Fruit fly (Drosophila melanogaster) whole organism, embryonic: ENCODE data around the gene nmdyn-D6.
A peak's percentile ranks its signal among the peaks of the same experiment; 100 is the strongest.

Source experiments
- Abd-B ChIP-seq: fragments of 200-800 bp; sonication (Bioruptor generic); optimal IDR thresholded peaks from 2 replicates; lab custom pipeline; 2018; ENCODE audit warnings: missing biosample characterization, mild to moderate bottlenecking, missing genetic modification characterization, moderate library complexity
- Bgb ChIP-seq: fragments of 200-800 bp; sonication (Bioruptor generic); IDR thresholded peaks from 2 replicates; pipeline ENCODE4 v1.3.6; 2022; ENCODE audit warnings: missing biosample characterization, missing genetic modification characterization; ENCODE audit not compliant: partially characterized antibody
- CG10274 ChIP-seq: fragments of 200-800 bp; sonication (Bioruptor generic); optimal IDR thresholded peaks from 3 replicates; lab custom pipeline; 2017; ENCODE audit warnings: missing biosample characterization, mild to moderate bottlenecking, missing genetic modification characterization
- CG10543 ChIP-seq: fragments of 200-800 bp; sonication (Bioruptor generic); optimal IDR thresholded peaks from 3 replicates; lab custom pipeline; 2017; ENCODE audit warnings: missing biosample characterization, mild to moderate bottlenecking, missing genetic modification characterization, moderate library complexity
- CG12299 ChIP-seq: fragments of 200-800 bp; sonication (Bioruptor generic); optimal IDR thresholded peaks from 2 replicates; lab custom pipeline; 2018; ENCODE audit warnings: missing biosample characterization, mild to moderate bottlenecking, missing genetic modification characterization
- CG12391 ChIP-seq: fragments of 200-800 bp; sonication (Bioruptor generic); optimal IDR thresholded peaks from 3 replicates; lab custom pipeline; 2018; ENCODE audit warnings: missing biosample characterization, mild to moderate bottlenecking, missing genetic modification characterization, moderate library complexity
- CG13296 ChIP-seq: fragments of 200-800 bp; sonication (Bioruptor generic); optimal IDR thresholded peaks from 3 replicates; lab custom pipeline; 2018; ENCODE audit warnings: missing biosample characterization, mild to moderate bottlenecking, missing genetic modification characterization
- CG15696 ChIP-seq: fragments of 200-800 bp; sonication (Bioruptor generic); optimal IDR thresholded peaks from 2 replicates; lab custom pipeline; 2019; ENCODE audit warnings: missing biosample characterization, mild to moderate bottlenecking, missing genetic modification characterization, moderate library complexity
- CG16813 ChIP-seq: fragments of 200-800 bp; sonication (Bioruptor generic); IDR thresholded peaks from 3 replicates; pipeline ENCODE4 v1.3.6; 2022; ENCODE audit warnings: missing biosample characterization, missing genetic modification characterization; ENCODE audit not compliant: partially characterized antibody
- CG17612 ChIP-seq: fragments of 200-800 bp; sonication (Bioruptor generic); IDR thresholded peaks from 2 replicates; pipeline ENCODE4 v1.3.6; 2022; ENCODE audit warnings: missing biosample characterization, missing genetic modification characterization
- CG18476 ChIP-seq: fragments of 200-800 bp; sonication (Bioruptor generic); optimal IDR thresholded peaks from 2 replicates; lab custom pipeline; 2016; ENCODE audit warnings: missing biosample characterization, mild to moderate bottlenecking, missing genetic modification characterization
- CG18619 ChIP-seq: fragments of 200-800 bp; sonication (Bioruptor generic); optimal IDR thresholded peaks from 3 replicates; lab custom pipeline; 2017; ENCODE audit warnings: missing biosample characterization, mild to moderate bottlenecking, missing genetic modification characterization
- CG2129 ChIP-seq: fragments of 200-800 bp; sonication (Bioruptor generic); IDR thresholded peaks from 2 replicates; pipeline ENCODE4 v1.3.6; 2022; ENCODE audit warnings: missing biosample characterization, missing genetic modification characterization; ENCODE audit not compliant: partially characterized antibody
- CG2712 ChIP-seq: fragments of 200-800 bp; optimal IDR thresholded peaks from 3 replicates; lab custom pipeline; 2019; ENCODE audit warnings: missing biosample characterization, mild to moderate bottlenecking, missing genetic modification characterization, moderate library complexity
- CG31365 ChIP-seq: fragments of 200-800 bp; sonication (Bioruptor generic); optimal IDR thresholded peaks from 2 replicates; lab custom pipeline; 2018; ENCODE audit warnings: missing biosample characterization, mild to moderate bottlenecking, missing genetic modification characterization
- CG33557 ChIP-seq: fragments of 200-800 bp; sonication (Bioruptor generic); optimal IDR thresholded peaks from 2 replicates; lab custom pipeline; 2019; ENCODE audit warnings: missing biosample characterization, mild to moderate bottlenecking, missing genetic modification characterization, moderate library complexity
- CG7839 ChIP-seq: fragments of 200-800 bp; sonication (Bioruptor generic); optimal IDR thresholded peaks from 3 replicates; lab custom pipeline; 2018; ENCODE audit warnings: missing biosample characterization, mild to moderate bottlenecking, missing genetic modification characterization, moderate library complexity
- CG7928 ChIP-seq: fragments of 200-800 bp; sonication (Bioruptor generic); optimal IDR thresholded peaks from 2 replicates; lab custom pipeline; 2017; ENCODE audit warnings: missing biosample characterization, mild to moderate bottlenecking, missing genetic modification characterization
- CoRest ChIP-seq: fragments of 200-800 bp; sonication (Bioruptor generic); optimal IDR thresholded peaks from 3 replicates; lab custom pipeline; 2018; ENCODE audit warnings: missing biosample characterization, mild to moderate bottlenecking, missing genetic modification characterization, moderate library complexity
- CrebB ChIP-seq: fragments of 200-800 bp; sonication (Bioruptor generic); optimal IDR thresholded peaks from 3 replicates; lab custom pipeline; 2018; ENCODE audit warnings: missing biosample characterization, mild to moderate bottlenecking, missing genetic modification characterization
- Dek ChIP-seq: fragments of 200-800 bp; sonication (Bioruptor generic); optimal IDR thresholded peaks from 3 replicates; lab custom pipeline; 2019; ENCODE audit warnings: missing biosample characterization, mild to moderate bottlenecking, missing genetic modification characterization, moderate library complexity
- Dref ChIP-seq: fragments of 200-800 bp; sonication (Bioruptor generic); IDR thresholded peaks from 2 replicates; pipeline ENCODE4 v1.3.6; 2022; ENCODE audit warnings: missing biosample characterization, missing genetic modification characterization
- Hr39 ChIP-seq: fragments of >200 bp; optimal IDR thresholded peaks from 2 replicates; lab custom pipeline; 2017
- Hr78 ChIP-seq, 2 experiments: fragments of 200-800 bp in 1 of 2; fragments of >200 bp in 1 of 2; sonication (Bioruptor generic) in 1 of 2; optimal IDR thresholded peaks; 2 replicates each; lab custom pipeline; 2017 to 2019; ENCODE audit warnings: missing biosample characterization in 2 of 2, missing genetic modification characterization in 2 of 2, mild to moderate bottlenecking in 1 of 2, moderate library complexity in 1 of 2
- Lim3 ChIP-seq: fragments of 200-800 bp; sonication (Bioruptor generic); IDR thresholded peaks from 2 replicates; pipeline ENCODE4 v1.3.6; 2022; ENCODE audit warnings: missing biosample characterization, missing genetic modification characterization
- Lpt ChIP-seq: fragments of >200 bp; optimal IDR thresholded peaks from 2 replicates; lab custom pipeline; 2018; ENCODE audit warnings: missing biosample characterization, missing genetic modification characterization
- MTF-1 ChIP-seq: fragments of 200-800 bp; sonication (Bioruptor generic); optimal IDR thresholded peaks from 2 replicates; lab custom pipeline; 2018; ENCODE audit warnings: missing biosample characterization, mild to moderate bottlenecking, missing genetic modification characterization, borderline replicate concordance
- Mrtf ChIP-seq: fragments of 200-800 bp; sonication (Bioruptor generic); IDR thresholded peaks from 3 replicates; pipeline ENCODE4 v1.3.6; 2022; ENCODE audit warnings: missing biosample characterization, missing genetic modification characterization
- Neu2 ChIP-seq: fragments of 200-800 bp; sonication (Bioruptor generic); optimal IDR thresholded peaks from 3 replicates; lab custom pipeline; 2016; ENCODE audit warnings: missing biosample characterization, missing genetic modification characterization, borderline replicate concordance
- Poxn ChIP-seq: fragments of 200-800 bp; sonication (Bioruptor generic); IDR thresholded peaks from 2 replicates; pipeline ENCODE4 v1.3.6; 2022; ENCODE audit warnings: missing biosample characterization, missing genetic modification characterization
- Sry-β ChIP-seq: fragments of 200-800 bp; sonication (Bioruptor generic); optimal IDR thresholded peaks from 2 replicates; lab custom pipeline; 2018; ENCODE audit warnings: missing biosample characterization, mild to moderate bottlenecking, missing genetic modification characterization, moderate library complexity
- ac ChIP-seq: fragments of 200-800 bp; sonication (Bioruptor generic); optimal IDR thresholded peaks from 3 replicates; lab custom pipeline; 2017; ENCODE audit warnings: missing biosample characterization, mild to moderate bottlenecking, missing genetic modification characterization
- bcd ChIP-seq: fragments of 200-800 bp; sonication (Bioruptor generic); optimal IDR thresholded peaks from 2 replicates; lab custom pipeline; 2017; ENCODE audit warnings: missing biosample characterization, mild to moderate bottlenecking, missing genetic modification characterization
- cato ChIP-seq: fragments of 200-800 bp; sonication (Bioruptor generic); optimal IDR thresholded peaks from 2 replicates; lab custom pipeline; 2016; ENCODE audit warnings: missing biosample characterization, missing genetic modification characterization, borderline replicate concordance
- cg ChIP-seq: fragments of 200-800 bp; sonication (Bioruptor generic); optimal IDR thresholded peaks from 3 replicates; lab custom pipeline; 2019; ENCODE audit warnings: missing biosample characterization, mild to moderate bottlenecking, missing genetic modification characterization, moderate library complexity
- chinmo ChIP-seq: fragments of 200-800 bp; sonication (Bioruptor generic); IDR thresholded peaks from 4 replicates; pipeline ENCODE4 v1.3.6; 2022; ENCODE audit warnings: missing biosample characterization, missing genetic modification characterization; ENCODE audit not compliant: partially characterized antibody
- crol ChIP-seq: fragments of 200-800 bp; sonication (Bioruptor generic); IDR thresholded peaks from 2 replicates; pipeline ENCODE4 v1.3.6; 2022; ENCODE audit warnings: missing biosample characterization, missing genetic modification characterization
- dan ChIP-seq: fragments of 200-800 bp; sonication (Bioruptor generic); IDR thresholded peaks from 2 replicates; pipeline ENCODE4 v1.3.6; 2022; ENCODE audit warnings: missing biosample characterization, missing genetic modification characterization
- esg ChIP-seq: fragments of 200-800 bp; sonication (Bioruptor generic); conservative IDR thresholded peaks from 2 replicates; pipeline ENCODE4 v1.3.6; 2022; ENCODE audit warnings: missing biosample characterization, missing genetic modification characterization
- gem ChIP-seq: fragments of 200-800 bp; sonication (Bioruptor generic); optimal IDR thresholded peaks from 2 replicates; lab custom pipeline; 2019; ENCODE audit warnings: missing biosample characterization, mild to moderate bottlenecking, missing genetic modification characterization, moderate library complexity
- jumu ChIP-seq: fragments of 200-800 bp; sonication (Bioruptor generic); optimal IDR thresholded peaks from 3 replicates; lab custom pipeline; 2016; ENCODE audit warnings: missing biosample characterization, missing genetic modification characterization
- kah ChIP-seq: fragments of 200-800 bp; sonication (Bioruptor generic); optimal IDR thresholded peaks from 2 replicates; lab custom pipeline; 2018; ENCODE audit warnings: missing biosample characterization, mild to moderate bottlenecking, missing genetic modification characterization
- luna ChIP-seq: fragments of 200-800 bp; sonication (Bioruptor generic); optimal IDR thresholded peaks from 2 replicates; lab custom pipeline; 2016; ENCODE audit warnings: missing biosample characterization, missing genetic modification characterization
- nom ChIP-seq: fragments of 200-800 bp; sonication (Bioruptor generic); optimal IDR thresholded peaks from 2 replicates; lab custom pipeline; 2017; ENCODE audit warnings: missing biosample characterization, missing genetic modification characterization, mild to moderate bottlenecking, moderate library complexity, missing genetic modification reagents
- rib ChIP-seq: fragments of 200-800 bp; sonication (Bioruptor generic); IDR thresholded peaks from 2 replicates; pipeline ENCODE4 v1.3.6; 2022; ENCODE audit warnings: missing biosample characterization, missing genetic modification characterization
- ro ChIP-seq: fragments of 200-800 bp; sonication (Bioruptor generic); IDR thresholded peaks from 2 replicates; pipeline ENCODE4 v1.3.6; 2022; ENCODE audit warnings: missing biosample characterization, missing genetic modification characterization
- sd ChIP-seq: fragments of 200-800 bp; sonication (Bioruptor generic); optimal IDR thresholded peaks from 3 replicates; lab custom pipeline; 2018; ENCODE audit warnings: missing biosample characterization, mild to moderate bottlenecking, missing genetic modification characterization, moderate library complexity
- ssp ChIP-seq: fragments of 200-800 bp; sonication (Bioruptor generic); IDR thresholded peaks from 2 replicates; pipeline ENCODE4 v1.3.6; 2022; ENCODE audit warnings: missing biosample characterization, missing genetic modification characterization
- tap ChIP-seq: fragments of 200-800 bp; optimal IDR thresholded peaks from 3 replicates; lab custom pipeline; 2019; ENCODE audit warnings: missing biosample characterization, mild to moderate bottlenecking, missing genetic modification characterization, moderate library complexity
- yki ChIP-seq: fragments of >200 bp; optimal IDR thresholded peaks from 3 replicates; lab custom pipeline; 2018

nmdyn-D6 gene

dm6 chrX:14612302-14612701 lies 28.8 kb downstream of the nmdyn-D6 start (continued):
- TF ChIP-seq Abd-B (peak; percentile 72), CG2129 (no peak), tap (tag; lab: Kevin White, UChicago) (peak; percentile 79), CG7839 (tag; lab: Kevin White, UChicago) (peak; percentile 88), MTF-1 (GFP tag; lab: Kevin White, UChicago) (peak; percentile 49), Dref (GFP tag; lab: Robert Waterston, UW) (no peak), sd (tag; lab: Kevin White, UChicago) (peak; percentile 11), CG15696 (tag; lab: Kevin White, UChicago) (peak; percentile 74), esg (GFP tag; lab: Robert Waterston, UW) (peak; percentile 75), Poxn (GFP tag; lab: Robert Waterston, UW) (no peak), CG13296 (GFP tag; lab: Kevin White, UChicago) (peak; percentile 41), CG12391 (tag; lab: Kevin White, UChicago) (peak; percentile 84), rib (GFP tag; lab: Robert Waterston, UW) (no peak), Hr78 (GFP tag; optimal IDR thresholded peaks at IDR 0.05; lab: Kevin White, UChicago) (peak in 1 of 2 experiments; percentile 64), cg (GFP tag; lab: Kevin White, UChicago) (no peak), ro (GFP tag; lab: Robert Waterston, UW) (peak; percentile 55; the same call in 1 of the 2 replicates), CG31365 (tag; lab: Kevin White, UChicago) (peak; percentile 17), Mrtf (GFP tag; lab: Robert Waterston, UW) (peak; percentile 74), nom (GFP tag; lab: Kevin White, UChicago) (peak; percentile 71), CrebB (tag; lab: Kevin White, UChicago) (peak; percentile 16), dan (peak; percentile 31; the same call in 1 of the 2 replicates), CoRest (tag; lab: Kevin White, UChicago) (peak; percentile 79), luna (GFP tag; lab: Kevin White, UChicago) (no peak), CG33557 (GFP tag; lab: Kevin White, UChicago) (peak; percentile 64), Dek (tag; lab: Kevin White, UChicago) (peak; percentile 52), CG2712 (tag; lab: Kevin White, UChicago) (peak; percentile 91), ssp (GFP tag; lab: Robert Waterston, UW) (peak; percentile 75), CG16813 (GFP tag; lab: Robert Waterston, UW) (0 out of 3 replicates have a peak, but pooled peaks have one; percentile 26), CG10274 (GFP tag; lab: Kevin White, UChicago) (peak; percentile 17), gem (tag; lab: Kevin White, UChicago) (peak; percentile 89), yki (lab: Kevin White, UChicago) (no peak), bcd (GFP tag; lab: Kevin White, UChicago) (peak; percentile 68), Lpt (GFP tag; lab: Kevin White, UChicago) (no peak), Sry-β (no peak), Lim3 (peak; percentile 32; the same call in 1 of the 2 replicates), CG18476 (GFP tag; lab: Kevin White, UChicago) (peak; percentile 56), ac (peak; percentile 46), crol (GFP tag; lab: Robert Waterston, UW) (0 out of 2 replicates have a peak, but pooled peaks have one; percentile 21), Neu2 (GFP tag; lab: Kevin White, UChicago) (no peak), CG17612 (GFP tag; lab: Robert Waterston, UW) (peak; percentile 48; the same call in 1 of the 2 replicates), chinmo (GFP tag; lab: Robert Waterston, UW) (no peak), CG10543 (GFP tag; lab: Kevin White, UChicago) (no peak), Bgb (GFP tag; lab: Robert Waterston, UW) (no peak), cato (peak; percentile 15), Hr39 (lab: Kevin White, UChicago) (no peak), CG7928 (GFP tag; lab: Kevin White, UChicago) (peak; percentile 0), jumu (no peak), kah (GFP tag; lab: Kevin White, UChicago) (peak; percentile 76), CG18619 (GFP tag; lab: Kevin White, UChicago) (peak; percentile 40), CG12299 (tag; lab: Kevin White, UChicago) (peak; percentile 71)
